Worm (Caenorhabditis elegans): ENCODE data around the gene ubc-24.

DNA sequence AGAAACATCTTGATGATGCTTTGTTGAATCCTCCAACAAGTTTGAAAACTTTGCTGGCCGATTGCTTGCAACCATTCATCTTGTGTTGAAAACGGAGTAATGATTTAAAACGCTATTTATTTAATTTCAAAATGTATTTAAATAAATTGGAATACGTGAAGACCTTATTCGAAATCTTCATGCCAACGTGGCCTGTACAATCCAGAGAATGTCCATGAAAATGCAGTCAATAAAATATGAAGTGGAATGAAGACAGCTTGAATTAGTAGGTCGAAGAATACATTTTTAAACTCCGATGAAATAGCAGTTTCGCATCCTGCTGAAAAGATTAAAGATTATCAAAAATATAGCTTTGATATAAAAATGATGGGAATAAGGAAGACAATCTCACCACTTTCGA, 49.1 kb downstream of the ubc-24 start, which contains the start of gene F22B5.5:
- no peak for TF ChIP-seq hif-1 (tag; optimal IDR thresholded peaks at IDR 0.05)
- no peak for TF ChIP-seq Y105C5A.15 (GFP tag; IDR thresholded peaks at IDR 0.05)

All from whole organism, L4 larva.